Worm (Caenorhabditis elegans) whole organism, midembryonic: ENCODE data around the gene F35E8.7.

Experiments
- T22C8.4 ChIP-seq: fragments of 200-800 bp; sonication (Bioruptor generic); IDR thresholded peaks from 2 replicates; pipeline ENCODE4 v1.3.6; 2022; ENCODE audit warnings: missing genetic modification characterization, missing compliant biosample characterization
- cog-1 ChIP-seq: sonication (generic microtip); optimal IDR thresholded peaks from 2 replicates; lab custom pipeline; 2016; ENCODE audit warnings: missing genetic modification characterization, missing compliant biosample characterization
- flt-1 ChIP-seq: fragments of 200-800 bp; sonication (Bioruptor generic); IDR thresholded peaks from 2 replicates; pipeline ENCODE4 v1.3.6; 2022; ENCODE audit warnings: missing genetic modification characterization, missing compliant biosample characterization
- klf-2 ChIP-seq: fragments of 200-800 bp; sonication (Bioruptor generic); conservative IDR thresholded peaks from 2 replicates; pipeline ENCODE4 v1.3.6; 2022; ENCODE audit warnings: missing genetic modification reagents, missing genetic modification characterization, missing compliant biosample characterization
- med-1 ChIP-seq: sonication (generic microtip); optimal IDR thresholded peaks from 2 replicates; lab custom pipeline; 2017; ENCODE audit warnings: missing genetic modification characterization, mild to moderate bottlenecking, missing compliant biosample characterization, antibody characterized with exemption, missing genetic modification reagents; ENCODE audit not compliant: insufficient read depth
- ref-1 ChIP-seq: fragments of 200-800 bp; sonication (Bioruptor generic); conservative IDR thresholded peaks from 2 replicates; pipeline ENCODE4 v1.3.6; 2022; ENCODE audit warnings: missing genetic modification reagents, missing genetic modification characterization, missing compliant biosample characterization
- tab-1 ChIP-seq: fragments of 200-800 bp; sonication (Bioruptor generic); IDR thresholded peaks from 2 replicates; pipeline ENCODE4 v1.3.6; 2022; ENCODE audit warnings: missing genetic modification characterization, missing compliant biosample characterization
- ztf-23 ChIP-seq: fragments of 200-800 bp; sonication (Bioruptor generic); IDR thresholded peaks from 2 replicates; pipeline ENCODE4 v1.3.6; 2022; ENCODE audit warnings: missing genetic modification reagents, missing genetic modification characterization, missing compliant biosample characterization
- ztf-29 ChIP-seq: fragments of 200-800 bp; sonication (Bioruptor generic); IDR thresholded peaks from 2 replicates; pipeline ENCODE4 v1.3.6; 2022; ENCODE audit warnings: missing genetic modification reagents, missing genetic modification characterization, missing compliant biosample characterization

F35E8.7 gene

ce11 chrV:15885967-15886366 is 27.8 kb upstream of the F35E8.7 start, which contains the start of gene T06C12.9:
Gene T06C12.9, minus strand, starts transcription at chrV:15886067.
- no peak for TF ChIP-seq ztf-29 (GFP tag; lab: Robert Waterston, UW)
- TF ChIP-seq med-1 (GFP tag; lab: Kevin White, UChicago): no peak
- TF ChIP-seq cog-1 (tag; lab: Kevin White, UChicago): no peak
- no peak for TF ChIP-seq ref-1
- no peak for TF ChIP-seq klf-2 (GFP tag; lab: Robert Waterston, UW)
- TF ChIP-seq T22C8.4 (GFP tag; lab: Robert Waterston, UW): no peak
- TF ChIP-seq tab-1 (GFP tag; lab: Robert Waterston, UW): no peak
- TF ChIP-seq flt-1 (GFP tag; lab: Robert Waterston, UW): no peak
- TF ChIP-seq ztf-23: no peak

- TF ChIP-seq ref-1 (no peak), ztf-29 (GFP tag; lab: Robert Waterston, UW) (no peak), cog-1 (tag; lab: Kevin White, UChicago) (no peak)
Observed at ce11 chrV:15887708-15888295, 26.0 kb upstream of the F35E8.7 start.

- TF ChIP-seq klf-2 (GFP tag; lab: Robert Waterston, UW) (no peak), flt-1 (GFP tag; lab: Robert Waterston, UW) (no peak)
Observed at ce11 chrV:15888751-15889150, 25.1 kb upstream of the F35E8.7 start, which contains the start of gene cgt-1. Gene cgt-1, minus strand, starts transcription at chrV:15888851.

- TF ChIP-seq ztf-23 (no peak), med-1 (GFP tag; lab: Kevin White, UChicago) (no peak), ztf-29 (GFP tag; lab: Robert Waterston, UW) (no peak), ref-1 (no peak), cog-1 (tag; lab: Kevin White, UChicago) (no peak), tab-1 (GFP tag; lab: Robert Waterston, UW) (no peak), flt-1 (GFP tag; lab: Robert Waterston, UW) (no peak), T22C8.4 (GFP tag; lab: Robert Waterston, UW) (no peak), klf-2 (GFP tag; lab: Robert Waterston, UW) (no peak)
Observed at ce11 chrV:15890115-15890514, 23.7 kb upstream of the F35E8.7 start.

- TF ChIP-seq ref-1 (no peak), cog-1 (tag; lab: Kevin White, UChicago) (no peak), T22C8.4 (GFP tag; lab: Robert Waterston, UW) (no peak), ztf-23 (no peak), ztf-29 (GFP tag; lab: Robert Waterston, UW) (no peak), klf-2 (GFP tag; lab: Robert Waterston, UW) (no peak), flt-1 (GFP tag; lab: Robert Waterston, UW) (no peak), med-1 (GFP tag; lab: Kevin White, UChicago) (no peak)
Observed at ce11 chrV:15891279-15891678, 22.5 kb upstream of the F35E8.7 start.

ce11 chrV:15891761-15892160 is 22.1 kb upstream of the F35E8.7 start, which contains the start of gene T06C12.12:
Gene T06C12.12, plus strand, starts transcription at chrV:15892061.
- TF ChIP-seq ztf-23 (no peak), cog-1 (tag; lab: Kevin White, UChicago) (no peak), ref-1 (no peak), med-1 (GFP tag; lab: Kevin White, UChicago) (no peak), flt-1 (GFP tag; lab: Robert Waterston, UW) (no peak), T22C8.4 (GFP tag; lab: Robert Waterston, UW) (no peak), ztf-29 (GFP tag; lab: Robert Waterston, UW) (no peak)

- no peak for TF ChIP-seq flt-1 (GFP tag; lab: Robert Waterston, UW)
- no peak for TF ChIP-seq klf-2 (GFP tag; lab: Robert Waterston, UW)
- TF ChIP-seq ztf-23: no peak
Observed at ce11 chrV:15892696-15893095, 21.1 kb upstream of the F35E8.7 start, which contains the start of gene T06C12.11. Gene T06C12.11, plus strand, starts transcription at chrV:15892996.

ce11 chrV:15896671-15897070 is 17.1 kb upstream of the F35E8.7 start, which contains the start of gene nhr-213:
Gene nhr-213, minus strand, starts transcription at chrV:15896771.
- no peak for TF ChIP-seq T22C8.4 (GFP tag; lab: Robert Waterston, UW)
- TF ChIP-seq med-1 (GFP tag; lab: Kevin White, UChicago): no peak
- no peak for TF ChIP-seq tab-1 (GFP tag; lab: Robert Waterston, UW)
- no peak for TF ChIP-seq ref-1
- no peak for TF ChIP-seq cog-1 (tag; lab: Kevin White, UChicago)
- TF ChIP-seq ztf-29 (GFP tag; lab: Robert Waterston, UW): no peak
- no peak for TF ChIP-seq flt-1 (GFP tag; lab: Robert Waterston, UW)
- no peak for TF ChIP-seq ztf-23
- TF ChIP-seq klf-2 (GFP tag; lab: Robert Waterston, UW): no peak

- TF ChIP-seq ztf-29 (GFP tag; lab: Robert Waterston, UW) (no peak), flt-1 (GFP tag; lab: Robert Waterston, UW) (no peak), tab-1 (GFP tag; lab: Robert Waterston, UW) (no peak), ref-1 (no peak), cog-1 (tag; lab: Kevin White, UChicago) (no peak), ztf-23 (no peak), klf-2 (GFP tag; lab: Robert Waterston, UW) (no peak), med-1 (GFP tag; lab: Kevin White, UChicago) (no peak), T22C8.4 (GFP tag; lab: Robert Waterston, UW) (no peak)
Observed at ce11 chrV:15897696-15898095, 16.1 kb upstream of the F35E8.7 start, which contains the start of gene str-60. Gene str-60, plus strand, starts transcription at chrV:15897996.

- TF ChIP-seq ref-1: no peak
- TF ChIP-seq ztf-23: no peak
- no peak for TF ChIP-seq tab-1 (GFP tag; lab: Robert Waterston, UW)
- no peak for TF ChIP-seq klf-2 (GFP tag; lab: Robert Waterston, UW)
- TF ChIP-seq cog-1 (tag; lab: Kevin White, UChicago): no peak
- TF ChIP-seq ztf-29 (GFP tag; lab: Robert Waterston, UW): no peak
- TF ChIP-seq med-1 (GFP tag; lab: Kevin White, UChicago): no peak
Observed at ce11 chrV:15899696-15900095, 14.1 kb upstream of the F35E8.7 start, which contains the start of gene T06C12.14. Gene T06C12.14, plus strand, starts transcription at chrV:15899996.
